Fruit fly (Drosophila melanogaster) S2 (cell line): ENCODE results near the gene CG10184.

ENCODE experiments used
- CG8478 ChIP-seq: fragments of >200 bp; optimal IDR thresholded peaks from 2 replicates; lab custom pipeline; 2018
- CTCF ChIP-seq, 2 experiments: fragments of >200 bp; optimal IDR thresholded peaks; 2 replicates each; lab custom pipeline; 2018

DNA sequence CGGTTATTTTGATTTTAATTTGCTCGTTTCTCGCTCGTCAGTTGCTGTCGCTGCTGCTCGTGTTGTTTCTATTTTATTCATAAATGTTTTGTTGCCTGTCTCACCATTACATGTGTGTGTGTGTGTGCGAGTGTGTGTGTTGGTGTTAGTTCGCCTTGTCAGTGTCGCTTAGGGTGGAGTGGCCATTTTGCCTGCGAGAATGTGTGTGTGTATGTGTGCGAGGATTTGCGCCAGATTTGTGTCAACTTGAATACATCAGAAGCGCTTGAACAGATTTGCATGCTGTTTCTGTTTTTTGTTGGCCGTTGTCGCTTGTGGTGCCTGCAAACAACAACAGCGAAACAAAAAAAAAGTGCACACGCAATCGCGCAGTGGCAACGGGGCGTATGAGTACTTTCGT is 36.1 kb downstream of the CG10184 start:
- no peak for TF ChIP-seq CG8478
- no peak for TF ChIP-seq CTCF (optimal IDR thresholded peaks at IDR 0.05; lab: Kevin White, UChicago)
